Worm (Caenorhabditis elegans) whole organism, early embryonic: ENCODE results near the gene F01E11.18.

Experiments
- B0310.2 ChIP-seq: sonication (generic microtip); optimal IDR thresholded peaks from 2 replicates; lab custom pipeline; 2016; ENCODE audit warnings: mild to moderate bottlenecking, missing genetic modification characterization, missing compliant biosample characterization
- F13C5.2 ChIP-seq: sonication (generic microtip); optimal IDR thresholded peaks from 2 replicates; lab custom pipeline; 2017; ENCODE audit warnings: mild to moderate bottlenecking, missing genetic modification characterization, inconsistent platforms, missing compliant biosample characterization
- aly-1 ChIP-seq: sonication (generic microtip); optimal IDR thresholded peaks from 2 replicates; lab custom pipeline; 2016; ENCODE audit warnings: missing genetic modification characterization, missing compliant biosample characterization
- ama-1 ChIP-seq: fragments of 150-350 bp; optimal IDR thresholded peaks from 2 replicates; lab custom pipeline; 2014
- ceh-13 ChIP-seq: fragments of 200-800 bp; sonication (Bioruptor generic); optimal IDR thresholded peaks from 2 replicates; lab custom pipeline; 2018; ENCODE audit warnings: mild to moderate bottlenecking, missing genetic modification characterization, missing compliant biosample characterization
- ceh-36 ChIP-seq: sonication (generic microtip); optimal IDR thresholded peaks from 2 replicates; lab custom pipeline; 2016; ENCODE audit warnings: missing genetic modification characterization, inconsistent platforms, missing compliant biosample characterization
- ets-7 ChIP-seq: sonication (generic microtip); optimal IDR thresholded peaks from 2 replicates; lab custom pipeline; 2016; ENCODE audit warnings: missing genotype, missing genetic modification characterization, missing compliant biosample characterization
- flt-1 ChIP-seq: fragments of 200-800 bp; sonication (Bioruptor generic); IDR thresholded peaks from 2 replicates; pipeline ENCODE4 v1.3.6; 2022; ENCODE audit warnings: missing genetic modification characterization, missing compliant biosample characterization
- hmbx-1 ChIP-seq: sonication (generic microtip); optimal IDR thresholded peaks from 2 replicates; lab custom pipeline; 2016; ENCODE audit warnings: mild to moderate bottlenecking, missing genetic modification characterization, missing compliant biosample characterization
- hmg-4 ChIP-seq: fragments of 200-800 bp; sonication (Bioruptor generic); optimal IDR thresholded peaks from 2 replicates; lab custom pipeline; 2018; ENCODE audit warnings: mild to moderate bottlenecking, missing genetic modification characterization, missing compliant biosample characterization
- hnd-1 ChIP-seq: sonication (generic microtip); optimal IDR thresholded peaks from 2 replicates; lab custom pipeline; 2016; ENCODE audit warnings: missing genetic modification characterization, missing compliant biosample characterization
- pes-1 ChIP-seq: fragments of 200-800 bp; sonication (Bioruptor generic); IDR thresholded peaks from 2 replicates; pipeline ENCODE4 v1.3.6; 2022; ENCODE audit warnings: missing genetic modification reagents, missing genetic modification characterization, missing compliant biosample characterization
- scrt-1 ChIP-seq: fragments of 200-800 bp; sonication (Bioruptor generic); IDR thresholded peaks from 2 replicates; pipeline ENCODE4 v1.3.6; 2022; ENCODE audit warnings: missing genetic modification characterization, missing compliant biosample characterization
- sea-1 ChIP-seq: fragments of 200-800 bp; sonication (Bioruptor generic); conservative IDR thresholded peaks from 2 replicates; pipeline ENCODE4 v1.3.6; 2022; ENCODE audit warnings: missing genetic modification characterization, missing compliant biosample characterization
- tbx-11 ChIP-seq: fragments of 200-800 bp; sonication (Bioruptor generic); IDR thresholded peaks from 2 replicates; pipeline ENCODE4 v1.3.6; 2022; ENCODE audit warnings: missing genetic modification characterization, missing compliant biosample characterization
- tbx-37 ChIP-seq: fragments of 200-800 bp; sonication (Bioruptor generic); conservative IDR thresholded peaks from 2 replicates; pipeline ENCODE4 v1.3.6; 2022; ENCODE audit warnings: missing genetic modification reagents, missing genetic modification characterization, missing compliant biosample characterization
- tra-4 ChIP-seq: sonication (generic microtip); optimal IDR thresholded peaks from 2 replicates; lab custom pipeline; 2017; ENCODE audit warnings: missing genetic modification characterization, missing compliant biosample characterization

F01E11.18 gene

DNA sequence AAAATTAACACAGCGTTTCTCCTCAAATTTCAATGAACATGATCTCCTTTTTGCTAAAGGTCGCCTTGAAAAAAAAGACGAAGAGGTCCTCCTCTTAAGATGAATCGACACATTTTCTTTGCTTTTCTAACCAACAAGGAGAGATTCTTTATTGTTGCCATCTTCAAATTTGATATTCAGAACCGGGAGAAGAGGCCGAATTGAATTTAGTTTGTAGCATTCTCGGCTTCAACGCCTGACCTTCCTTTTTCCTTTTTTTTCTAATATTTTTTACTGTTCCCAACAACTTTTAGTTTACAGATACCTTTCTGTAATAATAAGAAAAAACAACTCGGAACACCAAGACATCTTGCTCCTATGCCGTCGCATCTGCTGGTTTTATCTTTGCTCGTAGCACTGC lies 30.3 kb downstream of the F01E11.18 start, which contains the start of gene cah-5:
cah-5 (plus strand) TSS at position 301 of the 400 bp plus-strand sequence.
- TF ChIP-seq ceh-36 (tag; lab: Kevin White, UChicago) (no peak), tbx-37 (GFP tag; lab: Robert Waterston, UW) (no peak), tbx-11 (GFP tag; lab: Robert Waterston, UW) (no peak), ets-7 (tag; lab: Kevin White, UChicago) (no peak), flt-1 (GFP tag; lab: Robert Waterston, UW) (no peak), F13C5.2 (tag; lab: Kevin White, UChicago) (no peak), tra-4 (tag; lab: Kevin White, UChicago) (no peak), scrt-1 (GFP tag; lab: Robert Waterston, UW) (no peak), B0310.2 (tag; lab: Kevin White, UChicago) (no peak), ceh-13 (GFP tag; lab: Kevin White, UChicago) (no peak), hnd-1 (tag; lab: Kevin White, UChicago) (no peak), pes-1 (GFP tag; lab: Robert Waterston, UW) (no peak)

DNA sequence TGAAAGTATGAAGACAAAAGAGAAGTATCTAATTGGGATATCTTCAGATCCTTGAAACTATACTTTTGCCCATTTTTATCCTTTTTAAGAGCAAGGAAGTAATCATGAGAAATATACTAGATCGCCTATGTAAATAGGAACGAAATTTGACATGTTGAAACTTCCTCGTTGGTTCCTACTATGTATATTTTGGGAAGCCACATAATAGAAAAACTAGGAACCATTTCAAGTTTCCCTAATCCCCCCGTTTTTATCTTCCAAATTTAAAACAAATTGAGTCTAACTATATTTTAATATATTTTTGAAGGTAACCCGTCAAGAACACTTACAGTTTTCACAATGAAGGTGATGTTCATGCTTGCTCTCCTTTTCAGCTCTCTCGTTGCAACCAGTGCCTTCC lies 39.4 kb downstream of the F01E11.18 start, which contains the start of gene flp-26:
flp-26 (plus strand) TSS at position 301 of the 400 bp plus-strand sequence.
- no peak for TF ChIP-seq hmbx-1
- TF ChIP-seq tbx-37 (GFP tag; lab: Robert Waterston, UW): no peak
- no peak for TF ChIP-seq ets-7 (tag; lab: Kevin White, UChicago)
- no peak for TF ChIP-seq hnd-1 (tag; lab: Kevin White, UChicago)
- no peak for TF ChIP-seq tbx-11 (GFP tag; lab: Robert Waterston, UW)
- no peak for TF ChIP-seq aly-1
- no peak for TF ChIP-seq scrt-1 (GFP tag; lab: Robert Waterston, UW)
- TF ChIP-seq tra-4 (tag; lab: Kevin White, UChicago): no peak
- TF ChIP-seq hmg-4: no peak
- no peak for TF ChIP-seq ama-1 (lab: Kevin White, UChicago)
- TF ChIP-seq pes-1 (GFP tag; lab: Robert Waterston, UW): no peak
- no peak for TF ChIP-seq F13C5.2 (tag; lab: Kevin White, UChicago)
- no peak for TF ChIP-seq B0310.2 (tag; lab: Kevin White, UChicago)
- no peak for TF ChIP-seq flt-1 (GFP tag; lab: Robert Waterston, UW)

- no peak for TF ChIP-seq tra-4 (tag; lab: Kevin White, UChicago)
- no peak for TF ChIP-seq hmbx-1
- no peak for TF ChIP-seq flt-1 (GFP tag; lab: Robert Waterston, UW)
Observed at ce11 chrX:7033716-7034270, 44.4 kb downstream of the F01E11.18 start.

DNA sequence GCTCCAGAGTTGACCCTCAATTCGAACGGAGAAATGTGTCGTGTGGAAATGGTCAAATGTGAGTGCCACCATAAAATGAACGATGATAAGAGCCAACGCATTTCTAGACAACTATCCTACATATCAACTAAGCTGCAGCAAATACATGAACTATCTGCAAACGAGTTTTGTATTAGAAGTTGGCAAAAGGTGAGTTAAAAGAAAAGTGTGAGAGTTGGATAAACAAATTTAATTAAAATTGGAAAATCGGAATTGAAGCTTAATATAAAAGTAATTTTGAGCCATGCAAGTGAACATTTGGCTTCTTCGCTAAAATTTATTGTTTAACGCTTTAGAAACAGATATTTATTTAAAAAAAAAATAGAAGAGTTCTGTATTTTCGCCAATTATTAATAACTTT lies 46.5 kb downstream of the F01E11.18 start, which contains the start of gene cest-19:
cest-19 (minus strand) TSS at position 101 of the 400 bp plus-strand sequence.
- TF ChIP-seq pes-1 (GFP tag; lab: Robert Waterston, UW): no peak
- no peak for TF ChIP-seq ama-1 (lab: Kevin White, UChicago)
- no peak for TF ChIP-seq sea-1 (GFP tag; lab: Robert Waterston, UW)
- no peak for TF ChIP-seq hmbx-1

- TF ChIP-seq flt-1 (GFP tag; lab: Robert Waterston, UW) (no peak), tbx-11 (GFP tag; lab: Robert Waterston, UW) (no peak), sea-1 (GFP tag; lab: Robert Waterston, UW) (no peak), ceh-36 (tag; lab: Kevin White, UChicago) (no peak), tra-4 (tag; lab: Kevin White, UChicago) (no peak), aly-1 (no peak), pes-1 (GFP tag; lab: Robert Waterston, UW) (no peak), hmbx-1 (no peak), tbx-37 (GFP tag; lab: Robert Waterston, UW) (no peak), ets-7 (tag; lab: Kevin White, UChicago) (no peak), scrt-1 (GFP tag; lab: Robert Waterston, UW) (no peak), hnd-1 (tag; lab: Kevin White, UChicago) (no peak)
Observed at ce11 chrX:7037998-7038397, 48.6 kb downstream of the F01E11.18 start.
